Worm (Caenorhabditis elegans) whole organism, L4/young adult: ENCODE results near the gene cab-1.

ENCODE experiments used
- W03F9.2 ChIP-seq: fragments of 150-350 bp; optimal IDR thresholded peaks from 2 replicates; lab custom pipeline; 2014; ENCODE audit warnings: missing biosample characterization, missing genetic modification characterization
- dao-5 ChIP-seq: sonication (generic microtip); optimal IDR thresholded peaks from 2 replicates; lab custom pipeline; 2016; ENCODE audit warnings: missing genotype, missing genetic modification characterization, moderate library complexity, missing compliant biosample characterization
- him-1 ChIP-seq: sonication (generic microtip); optimal IDR thresholded peaks from 2 replicates; lab custom pipeline; 2016; ENCODE audit warnings: missing genotype, missing genetic modification reagents, missing genetic modification characterization, missing compliant biosample characterization

DNA sequence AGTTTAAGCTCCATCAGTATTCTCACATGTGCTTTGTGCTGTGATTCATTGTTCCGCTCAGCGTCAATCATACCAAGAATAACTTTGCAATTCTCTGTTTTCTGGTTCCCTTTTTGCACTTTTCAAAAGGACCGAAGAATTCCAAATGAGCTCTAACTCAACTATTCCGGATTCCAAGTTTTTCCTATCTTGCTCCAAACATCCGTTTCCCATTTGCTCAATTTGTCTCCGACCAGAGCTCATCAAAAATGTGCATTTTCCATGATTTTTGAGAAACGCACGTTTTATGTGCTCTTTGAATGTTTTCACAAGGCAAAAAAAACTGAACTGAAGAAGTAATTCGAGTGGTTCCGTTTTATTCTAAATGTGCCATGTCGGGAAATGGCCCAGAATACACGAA, 14.4 kb downstream of the cab-1 start:
- TF ChIP-seq dao-5 (tag; lab: Kevin White, UChicago) (no peak), him-1 (tag; lab: Kevin White, UChicago) (peak; percentile 15), W03F9.2 (no peak)
